Worm (Caenorhabditis elegans): ENCODE data around the gene gpa-3.

DNA sequence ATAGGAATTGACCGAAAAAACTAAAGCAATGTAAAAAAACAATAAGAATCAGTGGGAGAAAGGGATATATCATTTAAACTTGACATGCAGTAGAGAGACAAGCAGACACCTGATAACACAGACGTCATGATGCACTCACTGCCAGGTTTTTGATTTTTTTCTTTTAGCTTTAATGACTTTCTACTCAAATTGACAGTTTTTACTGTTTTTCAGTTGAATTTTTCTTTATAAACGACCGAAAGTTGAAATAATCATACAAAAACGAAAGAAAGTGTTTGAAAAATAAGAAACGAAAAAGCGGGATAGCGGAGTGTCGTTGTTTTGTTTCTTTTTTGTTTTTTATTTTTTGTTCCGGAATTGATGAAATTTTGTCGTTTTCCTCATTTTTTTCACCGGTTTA is 25.4 kb downstream of the gpa-3 start, which contains the start of gene ucp-4:
- TF ChIP-seq dmd-4 (tag; optimal IDR thresholded peaks at IDR 0.05; ENCODE audit: borderline replicate concordance) (no peak), C38D4.7 (GFP tag; optimal IDR thresholded peaks at IDR 0.05) (no peak), nhr-11 (tag; optimal IDR thresholded peaks at IDR 0.05) (no peak), unc-86 (tag; optimal IDR thresholded peaks at IDR 0.05) (no peak), unc-55 (GFP tag; optimal IDR thresholded peaks at IDR 0.05) (no peak), K09A11.1 (tag; optimal IDR thresholded peaks at IDR 0.05; ENCODE audit: insufficient read depth) (no peak), ceh-2 (tag; optimal IDR thresholded peaks at IDR 0.05) (no peak), fkh-10 (GFP tag; optimal IDR thresholded peaks at IDR 0.05) (no peak), ceh-48 (tag; optimal IDR thresholded peaks at IDR 0.05) (no peak), elt-4 (tag; optimal IDR thresholded peaks at IDR 0.05) (no peak), pros-1 (tag; optimal IDR thresholded peaks at IDR 0.05) (no peak), sox-4 (tag; optimal IDR thresholded peaks at IDR 0.05) (no peak)

Measured in whole organism, late embryonic.